Worm (Caenorhabditis elegans) whole organism, L3 larva: ENCODE measurements around the gene gcsh-1.

Experiments
- ZK546.5 ChIP-seq: sonication (generic microtip); optimal IDR thresholded peaks from 2 replicates; lab custom pipeline; 2017; ENCODE audit warnings: missing biosample characterization, missing genetic modification characterization
- ceh-82 ChIP-seq: fragments of 150-350 bp; optimal IDR thresholded peaks from 2 replicates; lab custom pipeline; 2014; ENCODE audit warnings: missing biosample characterization, missing genetic modification characterization
- egl-27 ChIP-seq: sonication (generic microtip); optimal IDR thresholded peaks from 4 replicates; lab custom pipeline; 2017; ENCODE audit warnings: missing biosample characterization, missing genetic modification reagents, missing genetic modification characterization
- mdl-1 ChIP-seq: fragments of 150-350 bp; optimal IDR thresholded peaks from 2 replicates; lab custom pipeline; 2014; ENCODE audit warnings: missing biosample characterization, missing genetic modification characterization
- nhr-237 ChIP-seq: fragments of 150-350 bp; optimal IDR thresholded peaks from 2 replicates; lab custom pipeline; 2014; ENCODE audit warnings: missing biosample characterization, missing genetic modification characterization
- unc-39 ChIP-seq: sonication (generic microtip); optimal IDR thresholded peaks from 4 replicates; lab custom pipeline; 2017; ENCODE audit warnings: missing biosample characterization, missing genetic modification characterization
- unc-62 ChIP-seq: fragments of 150-350 bp; sonication (generic microtip); optimal IDR thresholded peaks from 4 replicates; lab custom pipeline; 2014; ENCODE audit warnings: missing biosample characterization, missing genetic modification reagents, missing genetic modification characterization

ce11 chrX:14512817-14513216 lies 2.1 kb downstream of the gcsh-1 start, which contains the start of gene fbxa-141:
- no peak for TF ChIP-seq mdl-1
- no peak for TF ChIP-seq nhr-237 (tag; lab: Kevin White, UChicago)
- no peak for TF ChIP-seq unc-62 (GFP tag; lab: Kevin White, UChicago)
- no peak for TF ChIP-seq unc-39 (tag; lab: Kevin White, UChicago)
- no peak for TF ChIP-seq ceh-82 (tag; lab: Kevin White, UChicago)
- TF ChIP-seq ZK546.5 (tag; lab: Kevin White, UChicago): no peak
- TF ChIP-seq egl-27 (tag; lab: Kevin White, UChicago): no peak
